Fruit fly (Drosophila melanogaster) whole organism, wandering third instar larva: ENCODE data around the gene CG13040.

Experiments
- CG32264 ChIP-seq: fragments of 200-800 bp; sonication (Bioruptor generic); optimal IDR thresholded peaks from 2 replicates; lab custom pipeline; 2016; ENCODE audit warnings: missing biosample characterization, missing genetic modification characterization
- CG9705 ChIP-seq: fragments of 200-800 bp; sonication (Bioruptor generic); optimal IDR thresholded peaks from 2 replicates; lab custom pipeline; 2018; ENCODE audit warnings: missing biosample characterization, mild to moderate bottlenecking, missing genetic modification characterization
- CrebA ChIP-seq: fragments of 200-800 bp; sonication (Bioruptor generic); optimal IDR thresholded peaks from 2 replicates; lab custom pipeline; 2016; ENCODE audit warnings: missing biosample characterization, mild to moderate bottlenecking, missing genetic modification characterization, borderline replicate concordance
- Dfd ChIP-seq: fragments of >200 bp; optimal IDR thresholded peaks from 2 replicates; lab custom pipeline; 2017; ENCODE audit warnings: missing biosample characterization, missing genetic modification characterization
- Dif ChIP-seq: fragments of 200-275, 200-300 bp; sonication (Bioruptor generic); optimal IDR thresholded peaks from 2 replicates; lab custom pipeline; 2018; ENCODE audit warnings: missing biosample characterization, missing genetic modification characterization; ENCODE audit not compliant: partially characterized antibody
- GATAd ChIP-seq: sonication (Bioruptor generic); optimal IDR thresholded peaks from 2 replicates; lab custom pipeline; 2016; ENCODE audit warnings: missing biosample characterization, missing genetic modification characterization
- HLH106 ChIP-seq: fragments of 200-800 bp; optimal IDR thresholded peaks from 3 replicates; lab custom pipeline; 2019; ENCODE audit warnings: missing biosample characterization, mild to moderate bottlenecking, missing genetic modification characterization, moderate library complexity
- Hnf4 ChIP-seq: fragments of 200-800 bp; sonication (Bioruptor generic); optimal IDR thresholded peaks from 2 replicates; lab custom pipeline; 2016; ENCODE audit warnings: missing biosample characterization, mild to moderate bottlenecking, missing genetic modification characterization
- Hr78 ChIP-seq: fragments of >200 bp; optimal IDR thresholded peaks from 2 replicates; lab custom pipeline; 2017; ENCODE audit warnings: missing biosample characterization, missing genetic modification characterization
- Hr83 ChIP-seq: fragments of 200-300 bp; sonication (Bioruptor generic); optimal IDR thresholded peaks from 2 replicates; lab custom pipeline; 2016; ENCODE audit warnings: missing biosample characterization, mild to moderate bottlenecking, missing genetic modification characterization, moderate library complexity; ENCODE audit not compliant: poor library complexity, severe bottlenecking
- Jra ChIP-seq: sonication (Bioruptor generic); optimal IDR thresholded peaks from 2 replicates; lab custom pipeline; 2016; ENCODE audit warnings: missing biosample characterization, missing genetic modification characterization
- Mio ChIP-seq: sonication (Bioruptor generic); optimal IDR thresholded peaks from 2 replicates; lab custom pipeline; 2016; ENCODE audit warnings: missing biosample characterization, missing genetic modification characterization
- Myc ChIP-seq: fragments of >200 bp; optimal IDR thresholded peaks from 2 replicates; lab custom pipeline; 2017
- N ChIP-seq: fragments of >200 bp; optimal IDR thresholded peaks from 2 replicates; lab custom pipeline; 2018; ENCODE audit warnings: missing biosample characterization, missing external identifiers, missing genetic modification characterization
- OdsH ChIP-seq: fragments of 200-800 bp; sonication (Bioruptor generic); optimal IDR thresholded peaks from 2 replicates; lab custom pipeline; 2016; ENCODE audit warnings: missing biosample characterization, mild to moderate bottlenecking, missing genetic modification characterization
- Rel ChIP-seq, 2 experiments: fragments of 200-800 bp; sonication (Bioruptor generic) in 1 of 2; optimal IDR thresholded peaks; 2 replicates in 1 of 2; 3 replicates in 1 of 2; lab custom pipeline; 2016 to 2019; ENCODE audit warnings: mild to moderate bottlenecking in 2 of 2, missing biosample characterization in 2 of 2, missing genetic modification characterization in 2 of 2, moderate library complexity in 1 of 2
- Sp1 ChIP-seq: fragments of 200-800 bp; sonication (Bioruptor generic); optimal IDR thresholded peaks from 3 replicates; lab custom pipeline; 2019; ENCODE audit warnings: missing biosample characterization, mild to moderate bottlenecking, missing genetic modification characterization, moderate library complexity
- Vsx2 ChIP-seq: fragments of 200-300, 225-300 bp; sonication (Bioruptor generic); optimal IDR thresholded peaks from 2 replicates; lab custom pipeline; 2018; ENCODE audit warnings: missing biosample characterization, missing genetic modification characterization; ENCODE audit not compliant: partially characterized antibody
- brk ChIP-seq: fragments of 200-800 bp; sonication (Bioruptor generic); optimal IDR thresholded peaks from 2 replicates; lab custom pipeline; 2016; ENCODE audit warnings: missing biosample characterization, mild to moderate bottlenecking, missing genetic modification characterization
- dmrt93B ChIP-seq: fragments of 200-800 bp; sonication (Bioruptor generic); optimal IDR thresholded peaks from 2 replicates; lab custom pipeline; 2018; ENCODE audit warnings: missing biosample characterization, mild to moderate bottlenecking, missing genetic modification characterization
- dsf ChIP-seq: sonication (Bioruptor generic); optimal IDR thresholded peaks from 2 replicates; lab custom pipeline; 2016; ENCODE audit warnings: missing biosample characterization, missing genetic modification characterization, borderline replicate concordance
- ey ChIP-seq: fragments of 200-800 bp; sonication (Bioruptor generic); optimal IDR thresholded peaks from 2 replicates; lab custom pipeline; 2016; ENCODE audit warnings: missing biosample characterization, missing genetic modification characterization
- foxo ChIP-seq, 2 experiments: fragments of 200-800 bp; sonication (Bioruptor generic); optimal IDR thresholded peaks; 2 replicates in 1 of 2; 3 replicates in 1 of 2; lab custom pipeline; 2016 to 2017; ENCODE audit warnings: missing biosample characterization in 2 of 2, missing genetic modification characterization in 2 of 2
- fru ChIP-seq: fragments of 200-800 bp; sonication (Bioruptor generic); optimal IDR thresholded peaks from 3 replicates; lab custom pipeline; 2016; ENCODE audit warnings: missing biosample characterization, mild to moderate bottlenecking, missing genetic modification characterization
- h ChIP-seq: fragments of 200-800 bp; sonication (Bioruptor generic); optimal IDR thresholded peaks from 3 replicates; lab custom pipeline; 2016; ENCODE audit warnings: missing biosample characterization, mild to moderate bottlenecking, missing genetic modification characterization
- jim ChIP-seq: fragments of 175-275, 200-325 bp; sonication (Bioruptor generic); optimal IDR thresholded peaks from 2 replicates; lab custom pipeline; 2016; ENCODE audit warnings: missing biosample characterization, mild to moderate bottlenecking, missing genetic modification characterization
- lola ChIP-seq: fragments of >200 bp; optimal IDR thresholded peaks from 2 replicates; lab custom pipeline; 2017; ENCODE audit warnings: missing biosample characterization, missing genetic modification characterization
- pan ChIP-seq: fragments of >200 bp; optimal IDR thresholded peaks from 2 replicates; lab custom pipeline; 2017
- rgr ChIP-seq: fragments of 200-800 bp; sonication (Bioruptor generic); optimal IDR thresholded peaks from 3 replicates; lab custom pipeline; 2016; ENCODE audit warnings: missing biosample characterization, mild to moderate bottlenecking, missing genetic modification characterization
- sage ChIP-seq: fragments of 200-800 bp; sonication (Bioruptor generic); optimal IDR thresholded peaks from 2 replicates; lab custom pipeline; 2016; ENCODE audit warnings: missing biosample characterization, mild to moderate bottlenecking, missing genetic modification characterization
- sv ChIP-seq: fragments of 200-800 bp; sonication (Bioruptor generic); optimal IDR thresholded peaks from 3 replicates; lab custom pipeline; 2016; ENCODE audit warnings: missing biosample characterization, missing genetic modification characterization
- usp ChIP-seq: fragments of >200 bp; optimal IDR thresholded peaks from 2 replicates; lab custom pipeline; 2017; ENCODE audit warnings: missing biosample characterization, missing genetic modification characterization
- woc ChIP-seq: sonication (Bioruptor generic); optimal IDR thresholded peaks from 2 replicates; lab custom pipeline; 2016; ENCODE audit warnings: missing biosample characterization, mild to moderate bottlenecking, missing genetic modification characterization

CG13040 gene

DNA sequence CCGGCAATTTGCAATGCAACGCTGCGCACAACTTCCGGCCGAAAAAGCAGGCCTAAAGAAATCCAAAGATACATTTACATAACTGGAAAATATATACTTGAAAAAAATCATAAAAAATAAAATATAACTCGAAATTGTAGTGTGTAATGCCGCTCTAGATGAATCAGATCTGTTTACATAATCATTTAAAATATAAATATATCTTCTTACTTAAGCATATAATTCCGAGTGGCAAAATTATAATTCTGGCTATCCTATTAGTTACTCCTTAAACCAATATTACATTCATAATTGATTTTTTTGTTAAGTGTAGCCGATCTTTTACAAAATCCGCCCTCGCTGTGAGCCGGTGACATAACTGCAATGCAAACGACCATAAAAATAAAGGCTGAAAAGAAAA, 12.9 kb upstream of the CG13040 start:
- TF ChIP-seq Sp1 (GFP tag; lab: Kevin White, UChicago): no peak
- TF ChIP-seq lola (GFP tag; lab: Kevin White, UChicago): no peak
- TF ChIP-seq Dif (GFP tag; lab: Kevin White, UChicago): no peak
- no peak for TF ChIP-seq Rel (GFP tag; optimal IDR thresholded peaks at IDR 0.05; lab: Kevin White, UChicago)
- TF ChIP-seq Rel (tag; optimal IDR thresholded peaks at IDR 0.05; lab: Kevin White, UChicago): no peak
- TF ChIP-seq Jra (GFP tag; lab: Kevin White, UChicago): no peak
- TF ChIP-seq usp: no peak
- TF ChIP-seq Hr78: no peak
- TF ChIP-seq CG9705 (GFP tag; lab: Kevin White, UChicago): no peak
- TF ChIP-seq Dfd (GFP tag; lab: Kevin White, UChicago): no peak
- no peak for TF ChIP-seq CrebA (GFP tag; lab: Kevin White, UChicago)
- TF ChIP-seq sage (GFP tag; lab: Kevin White, UChicago): no peak
- no peak for TF ChIP-seq pan
- no peak for TF ChIP-seq foxo (GFP tag; optimal IDR thresholded peaks at IDR 0.05; lab: Kevin White, UChicago)
- TF ChIP-seq OdsH (GFP tag; lab: Kevin White, UChicago): no peak

DNA sequence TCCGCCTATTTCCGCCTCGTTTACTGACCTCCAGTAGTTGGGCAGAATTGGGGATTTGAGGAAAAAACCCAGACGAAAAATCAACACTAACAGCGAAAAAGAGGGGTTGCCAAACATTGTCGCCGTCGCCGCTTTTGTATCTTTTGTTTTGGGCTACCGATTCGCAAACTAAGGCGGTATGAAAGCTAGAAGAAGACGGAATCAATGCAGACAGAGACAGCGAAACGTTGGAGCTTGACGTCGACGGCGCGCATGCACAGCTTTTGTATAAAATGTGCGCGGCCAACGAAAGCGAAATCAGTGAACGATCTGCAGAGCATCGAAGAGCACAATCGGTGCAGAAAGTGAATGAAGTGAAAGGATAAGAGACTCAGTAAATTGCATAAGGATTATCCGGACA, 12.1 kb upstream of the CG13040 start, which contains the start of gene CG4998:
CG4998 (plus strand) TSS at position 301 of the 400 bp plus-strand sequence.
- TF ChIP-seq Dfd (GFP tag; lab: Kevin White, UChicago): no peak
- TF ChIP-seq dsf (GFP tag; lab: Kevin White, UChicago): no peak
- no peak for TF ChIP-seq CrebA (GFP tag; lab: Kevin White, UChicago)
- no peak for TF ChIP-seq sv (GFP tag; lab: Kevin White, UChicago)
- TF ChIP-seq dmrt93B (GFP tag; lab: Kevin White, UChicago): no peak
- TF ChIP-seq Myc: no peak
- no peak for TF ChIP-seq Hnf4 (GFP tag; lab: Kevin White, UChicago)
- no peak for TF ChIP-seq pan
- TF ChIP-seq ey (GFP tag; lab: Kevin White, UChicago): no peak
- no peak for TF ChIP-seq fru
- TF ChIP-seq, all 38 proteins: peak for 0

- TF ChIP-seq jim (no peak), HLH106 (tag; lab: Kevin White, UChicago) (no peak), Rel (GFP tag; optimal IDR thresholded peaks at IDR 0.05; lab: Kevin White, UChicago) (no peak), Rel (tag; optimal IDR thresholded peaks at IDR 0.05; lab: Kevin White, UChicago) (no peak), Hnf4 (GFP tag; lab: Kevin White, UChicago) (no peak), h (GFP tag; lab: Kevin White, UChicago) (no peak), woc (GFP tag; lab: Kevin White, UChicago) (no peak), OdsH (GFP tag; lab: Kevin White, UChicago) (no peak), foxo (GFP tag; optimal IDR thresholded peaks at IDR 0.05; lab: Kevin White, UChicago) (no peak), ey (GFP tag; lab: Kevin White, UChicago) (no peak), usp (no peak), rgr (GFP tag; lab: Kevin White, UChicago) (no peak), sage (GFP tag; lab: Kevin White, UChicago) (no peak)
These were observed 11.2 kb upstream of the CG13040 start for dm6 chr3L:16337739-16338138.

- no peak for TF ChIP-seq Jra (GFP tag; lab: Kevin White, UChicago)
- TF ChIP-seq Myc: peak; percentile 80
- peak; percentile 58 for TF ChIP-seq Vsx2
- TF ChIP-seq CG32264 (GFP tag; lab: Kevin White, UChicago): no peak
- peak; percentile 39 for TF ChIP-seq Dif (GFP tag; lab: Kevin White, UChicago)
- peak; percentile 79 for TF ChIP-seq N (GFP tag; lab: Kevin White, UChicago)
These were observed 8.3 kb upstream of the CG13040 start for dm6 chr3L:16334876-16335275.

DNA sequence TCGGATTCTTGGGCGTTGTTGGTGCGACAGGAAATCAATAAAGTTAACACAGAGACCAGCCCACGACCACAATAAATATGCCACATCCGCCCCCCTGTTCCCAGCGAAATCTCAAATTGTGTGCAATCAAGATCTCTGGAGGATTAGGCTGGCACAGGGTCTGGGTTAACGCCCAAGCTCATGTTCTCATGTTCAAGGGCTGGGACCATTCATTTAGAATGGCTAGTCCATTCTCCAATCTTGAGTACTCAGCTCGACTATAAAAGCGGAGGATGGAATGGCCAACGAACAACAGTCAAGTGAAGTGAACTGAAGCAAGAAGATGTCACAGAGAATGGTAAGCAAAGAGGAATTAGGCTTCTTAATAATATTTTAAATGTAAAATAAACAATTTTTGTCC, 6.5 kb upstream of the CG13040 start, which contains the start of gene CG13056:
CG13056 (plus strand) TSS at position 301 of the 400 bp plus-strand sequence.
- TF ChIP-seq lola (GFP tag; lab: Kevin White, UChicago) (no peak), dmrt93B (GFP tag; lab: Kevin White, UChicago) (no peak), GATAd (GFP tag; lab: Kevin White, UChicago) (no peak), CG9705 (GFP tag; lab: Kevin White, UChicago) (no peak), sage (GFP tag; lab: Kevin White, UChicago) (no peak), usp (no peak), brk (GFP tag; lab: Kevin White, UChicago) (no peak), Mio (GFP tag; lab: Kevin White, UChicago) (no peak), Hr78 (no peak), Hr83 (GFP tag; lab: Kevin White, UChicago) (no peak), sv (GFP tag; lab: Kevin White, UChicago) (no peak), woc (GFP tag; lab: Kevin White, UChicago) (no peak), jim (no peak), Vsx2 (no peak), N (GFP tag; lab: Kevin White, UChicago) (no peak), OdsH (GFP tag; lab: Kevin White, UChicago) (no peak), Dif (GFP tag; lab: Kevin White, UChicago) (no peak)
- TF ChIP-seq, all 38 proteins: peak for 0
